Worm (Caenorhabditis elegans): ENCODE measurements around the gene frpr-18.

- no peak for TF ChIP-seq snpc-4 (tag; optimal IDR thresholded peaks at IDR 0.05)
- no peak for TF ChIP-seq ama-1 (optimal IDR thresholded peaks at IDR 0.05)
- TF ChIP-seq unc-39 (tag; optimal IDR thresholded peaks at IDR 0.05), result no peak
- TF ChIP-seq jun-1 (tag; optimal IDR thresholded peaks at IDR 0.05), result no peak
- no peak for TF ChIP-seq skn-1 (tag; optimal IDR thresholded peaks at IDR 0.05)
- TF ChIP-seq mep-1 (tag; optimal IDR thresholded peaks at IDR 0.05), result no peak
- no peak for TF ChIP-seq unc-62 (GFP tag; optimal IDR thresholded peaks at IDR 0.05 in 1 of 2)
- no peak for TF ChIP-seq unc-62 (tag; optimal IDR thresholded peaks at IDR 0.05)
Measured at ce11 chrV:6842437-6842836, 27.7 kb upstream of the frpr-18 start, which contains the start of gene T15B7.1.

Measured in whole organism, L4 larva.